Worm (Caenorhabditis elegans): Measurements from ENCODE around the gene fip-3.

DNA sequence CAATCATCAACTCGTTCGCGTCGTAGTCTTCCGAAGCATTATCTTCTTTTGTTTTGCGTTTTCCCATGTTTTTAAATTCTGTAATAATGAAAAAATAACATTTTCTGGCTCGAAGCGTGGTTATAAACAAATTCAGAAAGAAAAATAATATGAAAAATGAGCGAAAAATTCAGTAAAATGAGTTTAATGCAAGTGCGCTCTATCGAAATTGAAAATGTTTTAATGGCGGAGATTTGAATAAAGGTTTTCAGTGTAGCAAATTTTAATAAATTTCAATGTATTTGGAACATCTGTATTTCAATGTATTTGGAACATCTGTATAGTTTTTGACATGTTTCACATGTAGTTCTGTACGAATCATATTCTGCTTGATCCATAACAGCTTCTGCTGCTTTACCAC, 25.2 kb upstream of the fip-3 start, which contains the start of gene rha-2:
- TF ChIP-seq ceh-82 (tag; optimal IDR thresholded peaks at IDR 0.05): no peak
- TF ChIP-seq nhr-237 (tag; optimal IDR thresholded peaks at IDR 0.05): no peak
- no peak for TF ChIP-seq lin-39 (tag; optimal IDR thresholded peaks at IDR 0.05)
- no peak for TF ChIP-seq sea-2 (GFP tag; optimal IDR thresholded peaks at IDR 0.05)
- no peak for TF ChIP-seq skn-1 (tag; optimal IDR thresholded peaks at IDR 0.05)
- TF ChIP-seq fkh-10 (GFP tag; optimal IDR thresholded peaks at IDR 0.05): no peak
